Worm (Caenorhabditis elegans): ENCODE data around the gene srbc-54.

DNA sequence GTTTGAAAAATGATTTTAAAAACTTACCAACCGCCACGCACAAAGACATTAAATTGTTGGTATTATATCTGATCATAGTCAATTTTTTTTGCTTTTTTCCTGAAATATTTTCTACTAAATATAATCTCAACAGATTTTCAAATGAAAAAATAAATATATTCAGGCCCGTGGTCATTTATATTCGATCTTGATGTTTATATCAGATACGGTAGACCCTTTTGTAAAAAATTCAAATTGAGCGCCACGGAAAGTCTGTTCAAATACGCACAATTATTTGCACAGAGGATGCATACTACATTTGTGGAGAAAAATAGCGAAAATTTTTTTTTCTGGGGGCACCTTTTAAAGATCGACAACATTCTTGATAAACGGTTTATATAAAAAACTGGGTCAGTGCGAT lies 41.1 kb downstream of the srbc-54 start, which contains the start of gene T26E4.4:
- no peak for TF ChIP-seq unc-130 (GFP tag; optimal IDR thresholded peaks at IDR 0.05)
- TF ChIP-seq T26A8.4 (GFP tag; IDR thresholded peaks at IDR 0.05) = no peak
- no peak for TF ChIP-seq lin-15B (tag; optimal IDR thresholded peaks at IDR 0.05)
- TF ChIP-seq vab-7 (GFP tag; IDR thresholded peaks at IDR 0.05) = no peak
- no peak for TF ChIP-seq zfp-3 (GFP tag; conservative IDR thresholded peaks at IDR 0.05)
- TF ChIP-seq nhr-76 (tag; optimal IDR thresholded peaks at IDR 0.05) = no peak

Data from whole organism, L4 larva.